Fruit fly (Drosophila melanogaster): ENCODE results near the gene ifc.

ifc gene

dm6 chr2L:6024345-6024907 lies 38.3 kb downstream of the ifc start, which contains the start of gene CG9107 (continued):
- TF ChIP-seq CG13123 (GFP tag; optimal IDR thresholded peaks at IDR 0.05) (no peak), CG12071 (GFP tag; optimal IDR thresholded peaks at IDR 0.05) (no peak), toy (GFP tag; IDR thresholded peaks at IDR 0.05) (no peak), CG17568 (GFP tag; optimal IDR thresholded peaks at IDR 0.05) (no peak), CG3281 (GFP tag; optimal IDR thresholded peaks at IDR 0.05) (no peak), ab (GFP tag; optimal IDR thresholded peaks at IDR 0.05) (no peak), CG7271 (tag; optimal IDR thresholded peaks at IDR 0.05) (no peak), Doc3 (GFP tag; IDR thresholded peaks at IDR 0.05; ENCODE audit: partially characterized antibody) (no peak), Sry-β (GFP tag; optimal IDR thresholded peaks at IDR 0.05) (no peak), Adf1 (GFP tag; IDR thresholded peaks at IDR 0.05) (no peak), CG11093 (GFP tag; IDR thresholded peaks at IDR 0.05) (no peak), Meics (GFP tag; optimal IDR thresholded peaks at IDR 0.05) (no peak), trh (GFP tag; optimal IDR thresholded peaks at IDR 0.05) (no peak), CoRest (tag; optimal IDR thresholded peaks at IDR 0.05) (no peak), CG15269 (tag; optimal IDR thresholded peaks at IDR 0.05) (no peak), p53 (GFP tag; optimal IDR thresholded peaks at IDR 0.05) (no peak), Deaf1 (tag; optimal IDR thresholded peaks at IDR 0.05) (no peak), bowl (GFP tag; IDR thresholded peaks at IDR 0.05) (no peak), CG12299 (tag; optimal IDR thresholded peaks at IDR 0.05) (no peak), CG3407 (GFP tag; optimal IDR thresholded peaks at IDR 0.05) (no peak), CG5180 (GFP tag; optimal IDR thresholded peaks at IDR 0.05) (no peak), CG30403 (GFP tag; optimal IDR thresholded peaks at IDR 0.05) (no peak), B-H2 (GFP tag; optimal IDR thresholded peaks at IDR 0.05) (no peak), Ets97D (GFP tag; optimal IDR thresholded peaks at IDR 0.05) (peak; percentile 12), repo (GFP tag; optimal IDR thresholded peaks at IDR 0.05) (no peak), fd96Cb (tag; optimal IDR thresholded peaks at IDR 0.05) (no peak), CG30020 (tag; optimal IDR thresholded peaks at IDR 0.05) (no peak), CG11085 (GFP tag; IDR thresholded peaks at IDR 0.05) (no peak), sc (optimal IDR thresholded peaks at IDR 0.05) (no peak), sc (GFP tag; optimal IDR thresholded peaks at IDR 0.05) (no peak), CG9876 (GFP tag; optimal IDR thresholded peaks at IDR 0.05) (no peak), gfzf (GFP tag; optimal IDR thresholded peaks at IDR 0.05) (peak; percentile 86), Sry-δ (GFP tag; optimal IDR thresholded peaks at IDR 0.05) (peak; percentile 18), h (optimal IDR thresholded peaks at IDR 0.05) (no peak), Oaz (GFP tag; IDR thresholded peaks at IDR 0.05) (no peak), CG12769 (tag; optimal IDR thresholded peaks at IDR 0.05) (no peak), CG12219 (GFP tag; optimal IDR thresholded peaks at IDR 0.05) (no peak), nerfin-2 (GFP tag; IDR thresholded peaks at IDR 0.05; ENCODE audit: partially characterized antibody) (no peak), Hr39 (optimal IDR thresholded peaks at IDR 0.05) (no peak), CG8089 (GFP tag; optimal IDR thresholded peaks at IDR 0.05) (no peak), CG10366 (GFP tag; IDR thresholded peaks at IDR 0.05) (no peak), az2 (GFP tag; optimal IDR thresholded peaks at IDR 0.05) (no peak), CG1603 (tag; optimal IDR thresholded peaks at IDR 0.05) (peak; percentile 71), CG4282 (GFP tag; optimal IDR thresholded peaks at IDR 0.05) (no peak), CG4854 (GFP tag; optimal IDR thresholded peaks at IDR 0.05) (no peak), CG31441 (GFP tag; IDR thresholded peaks at IDR 0.05) (0 out of 2 replicates have a peak, but pooled peaks have one; percentile 11), Oli (tag; optimal IDR thresholded peaks at IDR 0.05) (no peak), Antp (GFP tag; optimal IDR thresholded peaks at IDR 0.05) (no peak), Ssrp (tag; optimal IDR thresholded peaks at IDR 0.05) (no peak), MESR4 (GFP tag; optimal IDR thresholded peaks at IDR 0.05) (peak; percentile 39), ewg (GFP tag; optimal IDR thresholded peaks at IDR 0.05) (no peak), CG1602 (GFP tag; optimal IDR thresholded peaks at IDR 0.05) (no peak)

Data from whole organism, embryonic.